Worm (Caenorhabditis elegans) whole organism, L3 larva: ENCODE results near the gene F44G4.3.

ENCODE experiments used
- ZK546.5 ChIP-seq: sonication (generic microtip); optimal IDR thresholded peaks from 2 replicates; lab custom pipeline; 2017; ENCODE audit warnings: missing biosample characterization, missing genetic modification characterization
- ceh-16 ChIP-seq: sonication (generic microtip); optimal IDR thresholded peaks from 2 replicates; lab custom pipeline; 2017; ENCODE audit warnings: missing biosample characterization, missing genetic modification characterization
- ceh-28 ChIP-seq: fragments of 150-350 bp; optimal IDR thresholded peaks from 2 replicates; lab custom pipeline; 2014; ENCODE audit warnings: missing biosample characterization, missing genetic modification reagents, missing genetic modification characterization
- daf-12 ChIP-seq: fragments of 150-350 bp; optimal IDR thresholded peaks from 2 replicates; lab custom pipeline; 2014; ENCODE audit warnings: missing biosample characterization, missing genetic modification reagents, missing genetic modification characterization
- elt-1 ChIP-seq: fragments of 150-350 bp; optimal IDR thresholded peaks from 2 replicates; lab custom pipeline; 2014; ENCODE audit warnings: missing biosample characterization, missing genetic modification characterization
- elt-2 ChIP-seq: sonication (generic microtip); optimal IDR thresholded peaks from 2 replicates; lab custom pipeline; 2016; ENCODE audit warnings: missing genetic modification reagents, mild to moderate bottlenecking, missing genetic modification characterization, missing compliant biosample characterization
- elt-3 ChIP-seq, 3 experiments: fragments of 150-350 bp in 1 of 3; sonication (generic microtip) in 2 of 3; optimal IDR thresholded peaks; 2 replicates in 2 of 3; 4 replicates in 1 of 3; lab custom pipeline; 2014 to 2017; ENCODE audit warnings: missing biosample characterization in 3 of 3, missing genetic modification characterization in 3 of 3
- eor-1 ChIP-seq, 2 experiments: fragments of 150-350 bp; optimal IDR thresholded peaks; 2 replicates each; lab custom pipeline; 2014 to 2018; ENCODE audit warnings: missing biosample characterization in 2 of 2, missing genetic modification characterization in 2 of 2
- fkh-10 ChIP-seq: sonication (generic microtip); optimal IDR thresholded peaks from 2 replicates; lab custom pipeline; 2017; ENCODE audit warnings: missing biosample characterization, missing genetic modification reagents, missing genetic modification characterization
- lin-15B ChIP-seq: fragments of 150-350 bp; optimal IDR thresholded peaks from 2 replicates; lab custom pipeline; 2014; ENCODE audit warnings: missing biosample characterization, missing genetic modification characterization
- lin-39 ChIP-seq: fragments of 150-350 bp; optimal IDR thresholded peaks from 2 replicates; lab custom pipeline; 2018; ENCODE audit warnings: missing biosample characterization, missing genetic modification reagents, missing genetic modification characterization
- lsy-12 ChIP-seq: sonication (generic microtip); optimal IDR thresholded peaks from 2 replicates; lab custom pipeline; 2016; ENCODE audit warnings: mild to moderate bottlenecking, missing genetic modification characterization, missing compliant biosample characterization
- mml-1 ChIP-seq: fragments of 150-350 bp; sonication (generic microtip); optimal IDR thresholded peaks from 3 replicates; lab custom pipeline; 2014; ENCODE audit warnings: missing biosample characterization, missing genetic modification characterization
- nhr-11 ChIP-seq: fragments of 150-350 bp; optimal IDR thresholded peaks from 2 replicates; lab custom pipeline; 2014; ENCODE audit warnings: missing biosample characterization, missing genetic modification characterization
- nhr-237 ChIP-seq: fragments of 150-350 bp; optimal IDR thresholded peaks from 2 replicates; lab custom pipeline; 2014; ENCODE audit warnings: missing biosample characterization, missing genetic modification characterization
- nhr-25 ChIP-seq: sonication (generic microtip); optimal IDR thresholded peaks from 2 replicates; lab custom pipeline; 2017; ENCODE audit warnings: missing biosample characterization, missing genetic modification characterization
- nhr-76 ChIP-seq: fragments of 150-350 bp; sonication (generic microtip); optimal IDR thresholded peaks from 5 replicates; lab custom pipeline; 2014; ENCODE audit warnings: missing biosample characterization, missing genetic modification characterization
- pha-4 ChIP-seq: fragments of 150-350 bp; optimal IDR thresholded peaks from 2 replicates; lab custom pipeline; 2014; ENCODE audit warnings: missing biosample characterization, missing genetic modification reagents, missing genetic modification characterization
- snpc-4 ChIP-seq: fragments of 150-350 bp; optimal IDR thresholded peaks from 2 replicates; lab custom pipeline; 2014; ENCODE audit warnings: missing biosample characterization, missing genetic modification characterization
- unc-39 ChIP-seq: sonication (generic microtip); optimal IDR thresholded peaks from 4 replicates; lab custom pipeline; 2017; ENCODE audit warnings: missing biosample characterization, missing genetic modification characterization
- unc-62 ChIP-seq: fragments of 150-350 bp; sonication (generic microtip); optimal IDR thresholded peaks from 4 replicates; lab custom pipeline; 2014; ENCODE audit warnings: missing biosample characterization, missing genetic modification reagents, missing genetic modification characterization
- ztf-11 ChIP-seq: fragments of 150-350 bp; optimal IDR thresholded peaks from 2 replicates; lab custom pipeline; 2014; ENCODE audit warnings: missing biosample characterization, missing genetic modification characterization
- ztf-4 ChIP-seq: fragments of 150-350 bp; optimal IDR thresholded peaks from 2 replicates; lab custom pipeline; 2014; ENCODE audit warnings: missing biosample characterization, missing genetic modification characterization

F44G4.3 gene

DNA sequence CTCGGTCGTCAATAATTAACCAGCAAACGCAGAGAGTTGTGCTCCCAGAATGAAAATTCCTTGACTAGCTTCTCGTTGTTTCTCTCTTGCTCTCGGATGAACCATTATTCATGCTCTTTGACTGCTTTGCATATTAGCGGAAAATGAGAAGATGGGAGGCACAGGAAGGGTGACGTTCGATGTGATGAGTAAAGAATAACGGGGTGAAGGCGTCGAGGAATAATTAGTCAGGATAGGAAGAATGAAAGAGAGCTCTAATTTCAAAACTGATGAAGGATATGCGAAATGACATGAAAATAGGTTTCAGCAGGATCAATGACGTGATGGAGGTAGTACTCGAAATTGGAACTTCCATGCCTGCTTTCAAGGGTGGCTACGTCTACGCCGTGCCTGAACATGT is 46.2 kb downstream of the F44G4.3 start:
- TF ChIP-seq elt-1 (tag; lab: Kevin White, UChicago) = no peak
- no peak for TF ChIP-seq fkh-10 (GFP tag; lab: Kevin White, UChicago)
- TF ChIP-seq unc-39 = no peak
- no peak for TF ChIP-seq nhr-11
- TF ChIP-seq ceh-28 (tag; lab: Kevin White, UChicago) = no peak
- no peak for TF ChIP-seq ztf-11 (tag; lab: Kevin White, UChicago)
- TF ChIP-seq unc-62 (GFP tag; lab: Kevin White, UChicago) = no peak
- no peak for TF ChIP-seq mml-1 (tag; lab: Kevin White, UChicago)
- no peak for TF ChIP-seq lsy-12
- TF ChIP-seq nhr-237 (tag; lab: Kevin White, UChicago) = no peak
- no peak for TF ChIP-seq nhr-25 (tag; lab: Kevin White, UChicago)
- TF ChIP-seq daf-12 (tag; lab: Kevin White, UChicago) = no peak
- no peak for TF ChIP-seq eor-1 (tag; optimal IDR thresholded peaks at IDR 0.05; lab: Kevin White, UChicago)

DNA sequence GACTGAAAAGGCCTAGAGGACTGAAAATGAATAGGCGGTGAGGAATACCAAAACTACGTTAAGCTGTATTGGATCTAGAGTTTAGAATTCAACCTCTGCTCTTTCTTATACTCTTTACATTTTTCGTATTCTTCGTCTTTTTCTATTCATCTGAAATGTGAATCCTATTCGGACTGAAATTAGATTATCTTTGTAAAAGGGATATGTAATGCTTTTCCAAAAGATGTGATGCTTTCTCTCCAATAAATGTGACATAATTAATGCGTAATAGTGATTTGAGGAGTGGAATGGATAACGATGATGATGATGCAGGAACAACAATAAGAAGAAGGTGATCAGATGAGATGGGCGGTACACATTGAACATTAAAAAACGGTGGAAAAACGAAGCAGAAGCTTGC is 48.8 kb downstream of the F44G4.3 start:
- TF ChIP-seq lin-15B (tag; lab: Kevin White, UChicago) (no peak), ZK546.5 (tag; lab: Kevin White, UChicago) (no peak), pha-4 (no peak), elt-3 (tag; optimal IDR thresholded peaks at IDR 0.05; lab: Kevin White, UChicago) (no peak), nhr-25 (tag; lab: Kevin White, UChicago) (no peak)
- TF ChIP-seq, all 47 proteins: peak for 0

DNA sequence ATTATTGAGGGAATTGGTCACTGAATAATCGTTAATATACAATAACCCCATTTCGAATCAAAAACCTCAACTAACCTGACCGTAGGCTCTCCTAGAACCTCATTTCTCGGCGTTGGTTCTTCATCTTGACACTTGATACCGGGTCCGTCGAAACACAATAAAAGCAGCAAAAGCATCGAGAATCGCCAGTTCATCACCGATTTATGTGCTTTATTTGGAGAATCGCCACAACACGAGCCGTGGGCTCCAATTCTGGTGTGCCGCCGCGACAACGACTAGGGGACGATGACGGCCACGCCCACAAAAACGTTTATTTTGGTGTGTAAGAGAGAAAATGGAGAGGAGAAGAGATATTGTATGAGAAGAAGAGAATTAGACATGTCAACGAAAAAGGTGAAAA is 50.1 kb downstream of the F44G4.3 start, which contains the start of gene cutl-15:
Gene cutl-15 (minus strand): TSS at position 298 of the 400 bp plus-strand sequence.
- TF ChIP-seq elt-2 (tag; lab: Kevin White, UChicago) (no peak), snpc-4 (tag; lab: Kevin White, UChicago) (no peak), nhr-76 (no peak), elt-1 (tag; lab: Kevin White, UChicago) (no peak), ceh-16 (tag; lab: Kevin White, UChicago) (no peak), lin-15B (tag; lab: Kevin White, UChicago) (no peak), ztf-4 (tag; lab: Kevin White, UChicago) (no peak), lin-39 (tag; lab: Kevin White, UChicago) (no peak)
